Fruit fly (Drosophila melanogaster): ENCODE measurements around the gene CG15056.

Gene CG15056

dm6 chrX:18409938-18410337 lies 5.3 kb upstream of the CG15056 start, which contains the start of gene Nt5b (continued):
- no peak for TF ChIP-seq Atf6 (GFP tag; IDR thresholded peaks at IDR 0.05)
- TF ChIP-seq Dll (GFP tag; IDR thresholded peaks at IDR 0.05; ENCODE audit: partially characterized antibody), result peak; percentile 55; the same call in 1 of the 4 replicates
- TF ChIP-seq Dp (GFP tag; optimal IDR thresholded peaks at IDR 0.05), result peak; percentile 79
- TF ChIP-seq nerfin-1 (tag; optimal IDR thresholded peaks at IDR 0.05), result no peak
- no peak for TF ChIP-seq dimm (GFP tag; IDR thresholded peaks at IDR 0.05)
- no peak for TF ChIP-seq HLHmδ (GFP tag; optimal IDR thresholded peaks at IDR 0.05)
- TF ChIP-seq cas (GFP tag; IDR thresholded peaks at IDR 0.05), result no peak
- TF ChIP-seq CG17385 (GFP tag; optimal IDR thresholded peaks at IDR 0.05), result peak; percentile 88
- TF ChIP-seq CG4328 (GFP tag; optimal IDR thresholded peaks at IDR 0.05), result no peak
- no peak for TF ChIP-seq esg (GFP tag; conservative IDR thresholded peaks at IDR 0.05)
- TF ChIP-seq stc (GFP tag; IDR thresholded peaks at IDR 0.05), result no peak
- TF ChIP-seq CG2712 (tag; optimal IDR thresholded peaks at IDR 0.05), result no peak
- no peak for TF ChIP-seq Taf1 (GFP tag; IDR thresholded peaks at IDR 0.05)
- no peak for TF ChIP-seq CG2889 (GFP tag; IDR thresholded peaks at IDR 0.05)
- no peak for TF ChIP-seq Dek (tag; optimal IDR thresholded peaks at IDR 0.05)
- no peak for TF ChIP-seq CG1832 (GFP tag; optimal IDR thresholded peaks at IDR 0.05)
- TF ChIP-seq Dref (GFP tag; IDR thresholded peaks at IDR 0.05), result peak; percentile 60
- no peak for TF ChIP-seq inv (GFP tag; IDR thresholded peaks at IDR 0.05; ENCODE audit: partially characterized antibody)
- no peak for TF ChIP-seq CG3726 (GFP tag; IDR thresholded peaks at IDR 0.05)
- TF ChIP-seq ttk (GFP tag; IDR thresholded peaks at IDR 0.05), result no peak
- TF ChIP-seq ab (GFP tag; optimal IDR thresholded peaks at IDR 0.05), result no peak
- TF ChIP-seq Opbp (GFP tag; IDR thresholded peaks at IDR 0.05; ENCODE audit: partially characterized antibody), result no peak
- TF ChIP-seq caup (GFP tag; optimal IDR thresholded peaks at IDR 0.05; ENCODE audit: severe bottlenecking), result no peak
- no peak for TF ChIP-seq CG30020 (tag; optimal IDR thresholded peaks at IDR 0.05)
- no peak for TF ChIP-seq CG33557 (GFP tag; optimal IDR thresholded peaks at IDR 0.05)
- no peak for TF ChIP-seq CG3407 (GFP tag; optimal IDR thresholded peaks at IDR 0.05)
- TF ChIP-seq Ets97D (GFP tag; optimal IDR thresholded peaks at IDR 0.05), result no peak
- no peak for TF ChIP-seq CG14667 (GFP tag; IDR thresholded peaks at IDR 0.05)
- peak; percentile 50 to 56 for TF ChIP-seq Trl (optimal IDR thresholded peaks at IDR 0.05)
- TF ChIP-seq Trl (GFP tag; optimal IDR thresholded peaks at IDR 0.05), result no peak
- peak; percentile 17 for TF ChIP-seq pzg (GFP tag; optimal IDR thresholded peaks at IDR 0.05)
- TF ChIP-seq BEAF-32 (GFP tag; optimal IDR thresholded peaks at IDR 0.05), result peak; percentile 25
- TF ChIP-seq CG16813 (GFP tag; IDR thresholded peaks at IDR 0.05; ENCODE audit: partially characterized antibody), result no peak
- TF ChIP-seq Fer1 (GFP tag; optimal IDR thresholded peaks at IDR 0.05), result no peak
- no peak for TF ChIP-seq Ptx1 (GFP tag; IDR thresholded peaks at IDR 0.05)
- no peak for TF ChIP-seq CG7556 (GFP tag; optimal IDR thresholded peaks at IDR 0.05)
- no peak for TF ChIP-seq Oaz (GFP tag; IDR thresholded peaks at IDR 0.05)
- TF ChIP-seq fd64A (GFP tag; optimal IDR thresholded peaks at IDR 0.05), result no peak
- TF ChIP-seq CG13296 (GFP tag; optimal IDR thresholded peaks at IDR 0.05), result no peak
- TF ChIP-seq tio (GFP tag; optimal IDR thresholded peaks at IDR 0.05), result no peak
- TF ChIP-seq Doc2 (GFP tag; IDR thresholded peaks at IDR 0.05), result no peak
- no peak for TF ChIP-seq Nf-YC (tag; optimal IDR thresholded peaks at IDR 0.05)
- TF ChIP-seq Bgb (GFP tag; IDR thresholded peaks at IDR 0.05; ENCODE audit: partially characterized antibody), result 0 out of 2 replicates have a peak, but pooled peaks have one; percentile 13
- peak; percentile 15; the same call in 1 of the 3 replicates for TF ChIP-seq HLH4C (GFP tag; IDR thresholded peaks at IDR 0.05; ENCODE audit: partially characterized antibody)
- no peak for TF ChIP-seq CG10959 (GFP tag; IDR thresholded peaks at IDR 0.05)
- no peak for TF ChIP-seq MTF-1 (GFP tag; optimal IDR thresholded peaks at IDR 0.05; ENCODE audit: borderline replicate concordance)
- no peak for TF ChIP-seq Six4 (GFP tag; optimal IDR thresholded peaks at IDR 0.05)
- TF ChIP-seq CG13287 (GFP tag; IDR thresholded peaks at IDR 0.05; ENCODE audit: partially characterized antibody), result peak; percentile 65
- TF ChIP-seq da (GFP tag; optimal IDR thresholded peaks at IDR 0.05), result no peak
- no peak for TF ChIP-seq Oli (tag; optimal IDR thresholded peaks at IDR 0.05)
- no peak for TF ChIP-seq CG9437 (GFP tag; optimal IDR thresholded peaks at IDR 0.05)
